Worm (Caenorhabditis elegans) whole organism, L3 larva: ENCODE measurements around the gene Y54G2A.13.
A peak's percentile ranks its signal among the peaks of the same experiment; 100 is the strongest.

ENCODE experiments used
- R02D3.7 ChIP-seq: fragments of 150-350 bp; optimal IDR thresholded peaks from 2 replicates; lab custom pipeline; 2014; ENCODE audit warnings: missing biosample characterization, missing genetic modification characterization
- ZK546.5 ChIP-seq: sonication (generic microtip); optimal IDR thresholded peaks from 2 replicates; lab custom pipeline; 2017; ENCODE audit warnings: missing biosample characterization, missing genetic modification characterization
- aly-2 ChIP-seq: fragments of 150-350 bp; optimal IDR thresholded peaks from 2 replicates; lab custom pipeline; 2014; ENCODE audit warnings: missing biosample characterization, missing genetic modification characterization
- ceh-16 ChIP-seq: sonication (generic microtip); optimal IDR thresholded peaks from 2 replicates; lab custom pipeline; 2017; ENCODE audit warnings: missing biosample characterization, missing genetic modification characterization
- ceh-82 ChIP-seq: fragments of 150-350 bp; optimal IDR thresholded peaks from 2 replicates; lab custom pipeline; 2014; ENCODE audit warnings: missing biosample characterization, missing genetic modification characterization
- ceh-9 ChIP-seq: sonication (generic microtip); optimal IDR thresholded peaks from 2 replicates; lab custom pipeline; 2018; ENCODE audit warnings: missing biosample characterization, missing genetic modification characterization
- elt-2 ChIP-seq: sonication (generic microtip); optimal IDR thresholded peaks from 2 replicates; lab custom pipeline; 2016; ENCODE audit warnings: missing genetic modification reagents, mild to moderate bottlenecking, missing genetic modification characterization, missing compliant biosample characterization
- elt-3 ChIP-seq, 3 experiments: fragments of 150-350 bp in 1 of 3; sonication (generic microtip) in 2 of 3; optimal IDR thresholded peaks; 2 replicates in 2 of 3; 4 replicates in 1 of 3; lab custom pipeline; 2014 to 2017; ENCODE audit warnings: missing biosample characterization in 3 of 3, missing genetic modification characterization in 3 of 3
- fkh-10 ChIP-seq: sonication (generic microtip); optimal IDR thresholded peaks from 2 replicates; lab custom pipeline; 2017; ENCODE audit warnings: missing biosample characterization, missing genetic modification reagents, missing genetic modification characterization
- fos-1 ChIP-seq: fragments of 150-350 bp; optimal IDR thresholded peaks from 2 replicates; lab custom pipeline; 2014; ENCODE audit warnings: missing biosample characterization, missing genetic modification characterization
- hmg-11 ChIP-seq: sonication (generic microtip); optimal IDR thresholded peaks from 2 replicates; lab custom pipeline; 2016; ENCODE audit warnings: missing genetic modification characterization, missing compliant biosample characterization
- jun-1 ChIP-seq: fragments of 150-350 bp; optimal IDR thresholded peaks from 2 replicates; lab custom pipeline; 2014; ENCODE audit warnings: missing biosample characterization, missing genetic modification reagents, missing genetic modification characterization
- lin-15B ChIP-seq: fragments of 150-350 bp; optimal IDR thresholded peaks from 2 replicates; lab custom pipeline; 2014; ENCODE audit warnings: missing biosample characterization, missing genetic modification characterization
- lin-39 ChIP-seq: fragments of 150-350 bp; optimal IDR thresholded peaks from 2 replicates; lab custom pipeline; 2018; ENCODE audit warnings: missing biosample characterization, missing genetic modification reagents, missing genetic modification characterization
- lsy-12 ChIP-seq: sonication (generic microtip); optimal IDR thresholded peaks from 2 replicates; lab custom pipeline; 2016; ENCODE audit warnings: mild to moderate bottlenecking, missing genetic modification characterization, missing compliant biosample characterization
- mdl-1 ChIP-seq: fragments of 150-350 bp; optimal IDR thresholded peaks from 2 replicates; lab custom pipeline; 2014; ENCODE audit warnings: missing biosample characterization, missing genetic modification characterization
- mml-1 ChIP-seq: fragments of 150-350 bp; sonication (generic microtip); optimal IDR thresholded peaks from 3 replicates; lab custom pipeline; 2014; ENCODE audit warnings: missing biosample characterization, missing genetic modification characterization
- nfya-1 ChIP-seq: sonication (generic microtip); optimal IDR thresholded peaks from 2 replicates; lab custom pipeline; 2017; ENCODE audit warnings: missing genetic modification characterization, mild to moderate bottlenecking, missing compliant biosample characterization, antibody characterized with exemption, moderate library complexity; ENCODE audit not compliant: insufficient read depth
- nhr-11 ChIP-seq: fragments of 150-350 bp; optimal IDR thresholded peaks from 2 replicates; lab custom pipeline; 2014; ENCODE audit warnings: missing biosample characterization, missing genetic modification characterization
- nhr-23 ChIP-seq: fragments of 150-350 bp; optimal IDR thresholded peaks from 2 replicates; lab custom pipeline; 2014; ENCODE audit warnings: missing biosample characterization, missing genetic modification reagents, missing genetic modification characterization
- nhr-25 ChIP-seq: sonication (generic microtip); optimal IDR thresholded peaks from 2 replicates; lab custom pipeline; 2017; ENCODE audit warnings: missing biosample characterization, missing genetic modification characterization
- nhr-43 ChIP-seq: sonication (generic microtip); optimal IDR thresholded peaks from 2 replicates; lab custom pipeline; 2016; ENCODE audit warnings: mild to moderate bottlenecking, missing genetic modification characterization, missing compliant biosample characterization; ENCODE audit not compliant: poor library complexity, severe bottlenecking
- nhr-67 ChIP-seq: fragments of 150-350 bp; optimal IDR thresholded peaks from 2 replicates; lab custom pipeline; 2014; ENCODE audit warnings: missing biosample characterization, missing genetic modification characterization
- nhr-76 ChIP-seq: fragments of 150-350 bp; sonication (generic microtip); optimal IDR thresholded peaks from 5 replicates; lab custom pipeline; 2014; ENCODE audit warnings: missing biosample characterization, missing genetic modification characterization
- pha-4 ChIP-seq: fragments of 150-350 bp; optimal IDR thresholded peaks from 2 replicates; lab custom pipeline; 2014; ENCODE audit warnings: missing biosample characterization, missing genetic modification reagents, missing genetic modification characterization
- pqm-1 ChIP-seq: fragments of 150-350 bp; optimal IDR thresholded peaks from 2 replicates; lab custom pipeline; 2017; ENCODE audit warnings: missing biosample characterization, missing genetic modification characterization, inconsistent platforms
- sea-2 ChIP-seq: fragments of 150-350 bp; sonication (generic microtip); optimal IDR thresholded peaks from 4 replicates; lab custom pipeline; 2014; ENCODE audit warnings: missing biosample characterization, missing genetic modification reagents, missing genetic modification characterization
- skn-1 ChIP-seq: fragments of 150-350 bp; optimal IDR thresholded peaks from 2 replicates; lab custom pipeline; 2014; ENCODE audit warnings: missing biosample characterization, missing genetic modification characterization
- tbx-2 ChIP-seq: sonication (generic microtip); optimal IDR thresholded peaks from 2 replicates; lab custom pipeline; 2016; ENCODE audit warnings: mild to moderate bottlenecking, missing genetic modification characterization, missing compliant biosample characterization
- unc-39 ChIP-seq: sonication (generic microtip); optimal IDR thresholded peaks from 4 replicates; lab custom pipeline; 2017; ENCODE audit warnings: missing biosample characterization, missing genetic modification characterization
- unc-62 ChIP-seq: fragments of 150-350 bp; sonication (generic microtip); optimal IDR thresholded peaks from 4 replicates; lab custom pipeline; 2014; ENCODE audit warnings: missing biosample characterization, missing genetic modification reagents, missing genetic modification characterization
- zag-1 ChIP-seq: fragments of 150-350 bp; optimal IDR thresholded peaks from 2 replicates; lab custom pipeline; 2014; ENCODE audit warnings: missing biosample characterization, missing genetic modification characterization
- ztf-11 ChIP-seq: fragments of 150-350 bp; optimal IDR thresholded peaks from 2 replicates; lab custom pipeline; 2014; ENCODE audit warnings: missing biosample characterization, missing genetic modification characterization
- ztf-4 ChIP-seq: fragments of 150-350 bp; optimal IDR thresholded peaks from 2 replicates; lab custom pipeline; 2014; ENCODE audit warnings: missing biosample characterization, missing genetic modification characterization

Gene Y54G2A.13

DNA sequence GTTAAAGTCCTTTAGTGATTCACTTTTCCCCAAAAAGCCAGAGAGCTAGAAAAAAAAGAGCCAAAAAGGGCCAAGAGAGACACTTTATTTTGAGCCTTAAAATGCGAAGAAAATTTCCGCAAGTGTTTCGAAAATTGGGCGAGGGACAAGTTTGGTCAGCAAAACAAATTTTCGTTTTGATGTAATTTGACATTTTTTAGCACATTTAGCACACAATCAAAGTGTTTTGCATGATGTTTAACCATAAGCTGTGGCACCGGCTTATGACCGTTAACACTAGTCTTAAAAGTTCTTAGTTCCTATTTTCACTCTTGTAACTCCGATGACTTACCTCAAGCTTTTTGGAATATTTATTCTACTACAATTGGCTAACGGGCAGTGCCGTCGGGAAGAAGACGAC, 875 bp upstream of the Y54G2A.13 start, which contains the start of gene Y54G2A.37:
TSS of gene Y54G2A.37 (plus strand) at position 301 of the 400 bp plus-strand sequence.
- TF ChIP-seq fos-1 (tag; lab: Kevin White, UChicago) (no peak), R02D3.7 (tag; lab: Kevin White, UChicago) (no peak), mml-1 (tag; lab: Kevin White, UChicago) (no peak), nhr-76 (tag; lab: Kevin White, UChicago) (no peak), ceh-16 (tag; lab: Kevin White, UChicago) (no peak), nhr-67 (tag; lab: Kevin White, UChicago) (no peak), fkh-10 (GFP tag; lab: Kevin White, UChicago) (no peak), mdl-1 (tag; lab: Kevin White, UChicago) (no peak)

DNA sequence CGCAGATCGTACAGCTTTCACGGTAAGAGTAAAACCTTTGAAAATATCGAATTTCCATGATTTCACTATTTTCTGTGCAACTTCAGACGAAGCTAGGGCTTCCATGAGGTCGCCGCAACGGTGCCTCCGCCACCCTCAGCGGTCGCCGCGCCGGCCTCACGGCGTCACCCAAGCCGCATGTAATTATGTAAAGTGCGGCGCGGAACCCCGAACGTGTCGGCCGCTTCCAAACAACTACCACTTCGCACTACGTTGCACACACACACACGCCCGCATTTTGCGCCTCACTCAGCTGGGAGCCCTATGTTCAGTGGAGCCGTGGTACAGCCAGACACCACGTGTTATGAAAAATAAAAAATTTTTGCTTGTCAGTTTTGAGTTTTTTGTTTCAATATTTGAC, 2.5 kb downstream of the Y54G2A.13 start:
- TF ChIP-seq aly-2 (tag; lab: Kevin White, UChicago), result no peak
- TF ChIP-seq ceh-16 (tag; lab: Kevin White, UChicago), result no peak
- no peak for TF ChIP-seq sea-2
- TF ChIP-seq mml-1 (tag; lab: Kevin White, UChicago), result no peak
- no peak for TF ChIP-seq ZK546.5 (tag; lab: Kevin White, UChicago)
- no peak for TF ChIP-seq unc-39 (tag; lab: Kevin White, UChicago)
- no peak for TF ChIP-seq elt-3 (tag; optimal IDR thresholded peaks at IDR 0.05; lab: Kevin White, UChicago)
- no peak for TF ChIP-seq lin-39 (tag; lab: Kevin White, UChicago)
- no peak for TF ChIP-seq pqm-1 (tag; lab: Kevin White, UChicago)
- TF ChIP-seq nhr-25 (tag; lab: Kevin White, UChicago), result no peak
- TF ChIP-seq zag-1, result no peak
- TF ChIP-seq elt-2 (tag; lab: Kevin White, UChicago), result no peak
- no peak for TF ChIP-seq pha-4
- TF ChIP-seq ceh-9 (tag; lab: Kevin White, UChicago), result no peak

DNA sequence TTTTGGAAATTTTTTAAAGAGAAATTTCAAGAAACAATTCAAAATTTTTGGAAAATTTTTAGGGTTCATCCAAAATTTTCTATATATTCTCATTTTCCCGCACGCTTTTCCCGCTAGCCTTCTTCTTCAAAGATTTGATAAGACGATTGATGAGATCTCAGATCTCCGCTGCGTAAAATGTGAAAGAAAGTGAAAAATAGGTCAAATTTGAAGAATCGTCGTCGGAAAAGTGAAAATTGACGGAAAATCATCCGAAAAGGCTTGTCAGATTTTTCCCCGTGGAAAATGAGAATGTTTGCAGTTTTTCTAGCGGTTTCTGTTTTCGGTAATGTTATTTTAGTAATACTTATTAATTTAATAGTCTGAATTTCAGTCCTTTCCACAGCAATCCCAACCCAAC, 10.3 kb downstream of the Y54G2A.13 start, which contains the start of gene Y54G2A.76:
TSS of gene Y54G2A.76 (plus strand) at position 203 of the 400 bp plus-strand sequence.
- TF ChIP-seq nhr-43 (tag; lab: Kevin White, UChicago) (no peak), lin-15B (no peak), nhr-23 (tag; lab: Kevin White, UChicago) (peak; percentile 32)

DNA sequence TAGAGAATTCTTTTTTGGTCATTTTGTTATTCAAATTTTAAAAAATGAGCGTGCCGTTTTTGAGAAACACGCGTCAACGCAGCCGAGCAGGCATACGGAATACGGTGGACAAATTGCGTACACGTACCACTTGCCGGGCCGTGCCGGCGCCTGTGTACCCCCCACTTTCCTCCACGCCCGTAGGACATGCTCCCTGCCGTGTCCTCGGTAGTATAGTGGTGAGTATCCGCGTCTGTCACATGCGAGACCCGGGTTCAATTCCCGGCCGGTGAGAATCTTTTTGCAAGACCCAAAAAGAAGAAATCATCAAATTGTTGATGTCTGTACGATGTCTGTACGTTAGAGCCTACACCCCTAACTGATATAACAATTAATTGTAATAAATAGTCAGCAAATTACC, 11.4 kb downstream of the Y54G2A.13 start:
- no peak for TF ChIP-seq skn-1 (tag; lab: Kevin White, UChicago)
- TF ChIP-seq unc-62, result no peak

DNA sequence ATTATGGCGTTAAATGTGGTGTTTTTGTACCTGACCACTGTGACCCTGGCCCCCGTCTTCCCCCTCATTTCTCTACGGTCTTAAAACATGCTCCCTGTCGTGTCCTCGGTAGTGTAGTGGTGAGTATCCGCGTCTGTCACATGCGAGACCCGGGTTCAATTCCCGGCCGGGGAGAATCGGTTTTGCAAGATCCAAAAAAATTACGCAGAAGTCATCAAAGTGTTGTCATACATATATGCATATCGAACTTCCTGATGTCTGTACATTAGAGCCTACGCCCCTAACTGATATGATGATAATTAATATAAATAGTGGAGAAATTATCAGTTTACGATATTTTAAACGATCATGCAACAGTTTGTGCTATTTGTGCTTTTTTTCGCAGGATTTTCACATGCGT, 14.0 kb downstream of the Y54G2A.13 start, which contains the start of gene Y54G2A.45:
TSS of gene Y54G2A.45 (plus strand) at position 333 of the 400 bp plus-strand sequence.
- TF ChIP-seq jun-1 (tag; lab: Kevin White, UChicago), result peak; percentile 64
- peak; percentile 40 for TF ChIP-seq pha-4
- no peak for TF ChIP-seq ZK546.5 (tag; lab: Kevin White, UChicago)
- TF ChIP-seq ztf-4 (tag; lab: Kevin White, UChicago), result no peak
- peak; percentile 31 for TF ChIP-seq nfya-1
- peak; percentile 30 for TF ChIP-seq hmg-11 (tag; lab: Kevin White, UChicago)
- TF ChIP-seq skn-1 (tag; lab: Kevin White, UChicago), result peak; percentile 83
- peak; percentile 6 for TF ChIP-seq lin-15B
- TF ChIP-seq lsy-12 (tag; lab: Kevin White, UChicago), result peak; percentile 24
- TF ChIP-seq nhr-11, result no peak
- TF ChIP-seq nhr-43 (tag; lab: Kevin White, UChicago), result peak; percentile 31
- peak; percentile 81 for TF ChIP-seq pqm-1 (tag; lab: Kevin White, UChicago)
- TF ChIP-seq tbx-2 (tag; lab: Kevin White, UChicago), result peak; percentile 29
- TF ChIP-seq elt-2 (tag; lab: Kevin White, UChicago), result peak; percentile 89
- no peak for TF ChIP-seq mml-1 (tag; lab: Kevin White, UChicago)
- peak; percentile 10 for TF ChIP-seq lin-39 (tag; lab: Kevin White, UChicago)

DNA sequence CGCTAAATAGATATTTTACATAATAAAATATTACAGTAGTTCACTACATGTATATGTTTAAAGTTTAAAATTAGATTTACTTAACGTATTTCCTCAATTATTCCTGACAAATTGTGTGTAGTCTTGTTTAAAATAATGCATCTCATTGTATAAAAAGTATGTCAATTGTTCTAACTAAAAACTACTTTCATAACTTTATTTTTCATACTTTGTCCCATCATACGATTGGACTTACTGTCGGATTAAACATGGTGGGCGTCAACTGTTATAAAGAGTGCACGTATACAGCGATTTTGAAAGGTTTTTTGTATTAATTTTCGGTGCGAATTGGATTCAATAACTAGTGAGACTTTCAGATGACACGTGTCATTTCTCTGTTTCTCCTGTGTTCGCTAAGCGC, 15.9 kb downstream of the Y54G2A.13 start, which contains the start of gene Y54G2A.32:
TSS of gene Y54G2A.32 (plus strand) at position 301 of the 400 bp plus-strand sequence.
- TF ChIP-seq ceh-82 (no peak), skn-1 (tag; lab: Kevin White, UChicago) (no peak), ztf-11 (tag; lab: Kevin White, UChicago) (no peak), pqm-1 (tag; lab: Kevin White, UChicago) (no peak), fkh-10 (GFP tag; lab: Kevin White, UChicago) (no peak)
